Fruit fly (Drosophila melanogaster) whole organism, pupa: ENCODE results near the gene Pvf2.
A peak's percentile ranks its signal among the peaks of the same experiment; 100 is the strongest.

Experiments
- CG10348 ChIP-seq: fragments of 200-800 bp; sonication (Bioruptor generic); IDR thresholded peaks from 2 replicates; pipeline ENCODE4 v1.3.6; 2022; ENCODE audit warnings: missing biosample characterization, missing genetic modification characterization
- CG12605 ChIP-seq: fragments of 200-800 bp; sonication (Bioruptor generic); IDR thresholded peaks from 2 replicates; pipeline ENCODE4 v1.3.6; 2022; ENCODE audit warnings: missing biosample characterization, missing genetic modification characterization
- CG13204 ChIP-seq: fragments of 200-800 bp; sonication (Bioruptor generic); optimal IDR thresholded peaks from 2 replicates; lab custom pipeline; 2018; ENCODE audit warnings: missing biosample characterization, mild to moderate bottlenecking, missing genetic modification characterization, moderate library complexity
- CG14655 ChIP-seq: fragments of 200-800 bp; sonication (Bioruptor generic); optimal IDR thresholded peaks from 3 replicates; lab custom pipeline; 2017; ENCODE audit warnings: mild to moderate bottlenecking, missing biosample characterization, missing genetic modification reagents, missing genetic modification characterization
- CG15710 ChIP-seq: fragments of 200-800 bp; sonication (Bioruptor generic); optimal IDR thresholded peaks from 2 replicates; lab custom pipeline; 2018; ENCODE audit warnings: missing biosample characterization, mild to moderate bottlenecking, missing genetic modification characterization, moderate library complexity
- CG17806 ChIP-seq: fragments of 200-800 bp; sonication (Bioruptor generic); optimal IDR thresholded peaks from 2 replicates; lab custom pipeline; 2018; ENCODE audit warnings: missing biosample characterization, mild to moderate bottlenecking, missing genetic modification characterization, moderate library complexity
- CG32121 ChIP-seq: fragments of 200-800 bp; sonication (Bioruptor generic); IDR thresholded peaks from 2 replicates; pipeline ENCODE4 v1.3.6; 2022; ENCODE audit warnings: missing biosample characterization, missing genetic modification characterization
- CG34367 ChIP-seq: fragments of 200-800 bp; sonication (Bioruptor generic); optimal IDR thresholded peaks from 2 replicates; lab custom pipeline; 2018; ENCODE audit warnings: missing biosample characterization, mild to moderate bottlenecking, missing genetic modification characterization
- CG4496 ChIP-seq: fragments of 200-800 bp; sonication (Bioruptor generic); IDR thresholded peaks from 3 replicates; pipeline ENCODE4 v1.3.6; 2022; ENCODE audit warnings: missing biosample characterization, missing genetic modification characterization
- CG8159 ChIP-seq: fragments of 200-800 bp; sonication (Bioruptor generic); optimal IDR thresholded peaks from 3 replicates; lab custom pipeline; 2018; ENCODE audit warnings: missing biosample characterization, mild to moderate bottlenecking, missing genetic modification characterization, moderate library complexity
- CG8301 ChIP-seq: fragments of 200-800 bp; sonication (Bioruptor generic); optimal IDR thresholded peaks from 2 replicates; lab custom pipeline; 2018; ENCODE audit warnings: missing biosample characterization, mild to moderate bottlenecking, missing genetic modification characterization
- CG9948 ChIP-seq: fragments of 200-800 bp; sonication (Bioruptor generic); optimal IDR thresholded peaks from 2 replicates; lab custom pipeline; 2018; ENCODE audit warnings: missing biosample characterization, mild to moderate bottlenecking, missing genetic modification characterization, moderate library complexity
- D1 ChIP-seq: fragments of 200-800 bp; sonication (Bioruptor generic); optimal IDR thresholded peaks from 2 replicates; lab custom pipeline; 2018; ENCODE audit warnings: missing biosample characterization, mild to moderate bottlenecking, missing genetic modification characterization, moderate library complexity
- EcR ChIP-seq: fragments of 200-800 bp; sonication (Bioruptor generic); optimal IDR thresholded peaks from 3 replicates; lab custom pipeline; 2019; ENCODE audit warnings: missing biosample characterization, missing genetic modification characterization, mild to moderate bottlenecking, moderate library complexity, missing genetic modification reagents
- Ets98B ChIP-seq: fragments of 200-800 bp; sonication (Bioruptor generic); IDR thresholded peaks from 2 replicates; pipeline ENCODE4 v1.3.6; 2022; ENCODE audit warnings: missing biosample characterization, missing genetic modification characterization
- Pif1A ChIP-seq: fragments of 200-800 bp; sonication (Bioruptor generic); optimal IDR thresholded peaks from 3 replicates; lab custom pipeline; 2016; ENCODE audit warnings: missing biosample characterization, missing genetic modification characterization
- Pif1B ChIP-seq: fragments of 200-800 bp; sonication (Bioruptor generic); optimal IDR thresholded peaks from 3 replicates; lab custom pipeline; 2016; ENCODE audit warnings: missing biosample characterization, missing genetic modification characterization
- Snoo ChIP-seq: fragments of 200-800 bp; sonication (Bioruptor generic); optimal IDR thresholded peaks from 3 replicates; lab custom pipeline; 2017; ENCODE audit warnings: missing biosample characterization, mild to moderate bottlenecking, missing genetic modification characterization, inconsistent platforms
- fd96Ca ChIP-seq: fragments of 200-800 bp; sonication (Bioruptor generic); IDR thresholded peaks from 3 replicates; pipeline ENCODE4 v1.3.6; 2022; ENCODE audit warnings: missing biosample characterization, missing genetic modification characterization
- gl ChIP-seq: fragments of 200-800 bp; sonication (Bioruptor generic); optimal IDR thresholded peaks from 2 replicates; lab custom pipeline; 2018; ENCODE audit warnings: missing biosample characterization, mild to moderate bottlenecking, missing genetic modification characterization
- rn ChIP-seq: fragments of 200-800 bp; sonication (Bioruptor generic); IDR thresholded peaks from 2 replicates; pipeline ENCODE4 v1.3.6; 2022; ENCODE audit warnings: missing biosample characterization, missing genetic modification characterization

Pvf2 gene

DNA sequence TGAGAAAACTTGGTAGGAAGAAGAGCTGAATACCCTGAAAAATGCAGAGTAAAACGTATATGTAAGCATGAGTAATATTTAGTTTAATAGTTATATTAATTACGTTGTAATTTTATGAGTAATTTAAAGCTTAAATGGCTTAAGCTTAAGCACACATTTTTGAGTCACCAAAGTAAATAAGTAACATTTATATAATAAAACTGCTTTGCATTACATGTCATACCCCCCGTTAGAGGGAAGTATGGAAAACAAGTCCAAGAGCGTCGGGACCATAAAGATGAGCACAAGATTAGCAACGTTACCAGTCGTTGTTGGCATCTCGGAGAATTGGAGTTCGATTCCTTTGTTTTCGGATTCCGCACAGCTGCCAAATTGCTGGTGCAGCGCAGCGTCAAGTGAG is 9.9 kb upstream of the Pvf2 start:
- TF ChIP-seq CG14655 (GFP tag; lab: Kevin White, UChicago) (peak; percentile 8), CG12605 (GFP tag; lab: Robert Waterston, UW) (no peak), CG34367 (tag; lab: Kevin White, UChicago) (peak; percentile 24), CG15710 (tag; lab: Kevin White, UChicago) (peak; percentile 62), CG8301 (tag; lab: Kevin White, UChicago) (no peak), CG10348 (GFP tag; lab: Robert Waterston, UW) (no peak), Snoo (tag; lab: Kevin White, UChicago) (no peak), D1 (tag; lab: Kevin White, UChicago) (no peak), fd96Ca (GFP tag; lab: Robert Waterston, UW) (no peak), CG9948 (tag; lab: Kevin White, UChicago) (no peak), Pif1B (GFP tag; lab: Kevin White, UChicago) (no peak), gl (tag; lab: Kevin White, UChicago) (no peak)

dm6 chr2L:7090922-7091321 is 6.5 kb upstream of the Pvf2 start:
- TF ChIP-seq rn (GFP tag; lab: Robert Waterston, UW) (no peak), CG17806 (tag; lab: Kevin White, UChicago) (peak; percentile 19), Snoo (tag; lab: Kevin White, UChicago) (peak; percentile 31), Pif1B (GFP tag; lab: Kevin White, UChicago) (peak; percentile 21), fd96Ca (GFP tag; lab: Robert Waterston, UW) (no peak), EcR (no peak), CG14655 (GFP tag; lab: Kevin White, UChicago) (peak; percentile 32), CG32121 (GFP tag; lab: Robert Waterston, UW) (no peak), D1 (tag; lab: Kevin White, UChicago) (no peak), Pif1A (no peak), CG34367 (tag; lab: Kevin White, UChicago) (no peak), CG10348 (GFP tag; lab: Robert Waterston, UW) (no peak), CG4496 (no peak), CG15710 (tag; lab: Kevin White, UChicago) (no peak), Ets98B (GFP tag; lab: Robert Waterston, UW) (no peak), CG13204 (GFP tag; lab: Kevin White, UChicago) (no peak), CG12605 (GFP tag; lab: Robert Waterston, UW) (no peak), CG8301 (tag; lab: Kevin White, UChicago) (no peak), CG8159 (tag; lab: Kevin White, UChicago) (peak; percentile 43), gl (tag; lab: Kevin White, UChicago) (no peak), CG9948 (tag; lab: Kevin White, UChicago) (peak; percentile 31)
- TF ChIP-seq, all 21 proteins: peak for 6

DNA sequence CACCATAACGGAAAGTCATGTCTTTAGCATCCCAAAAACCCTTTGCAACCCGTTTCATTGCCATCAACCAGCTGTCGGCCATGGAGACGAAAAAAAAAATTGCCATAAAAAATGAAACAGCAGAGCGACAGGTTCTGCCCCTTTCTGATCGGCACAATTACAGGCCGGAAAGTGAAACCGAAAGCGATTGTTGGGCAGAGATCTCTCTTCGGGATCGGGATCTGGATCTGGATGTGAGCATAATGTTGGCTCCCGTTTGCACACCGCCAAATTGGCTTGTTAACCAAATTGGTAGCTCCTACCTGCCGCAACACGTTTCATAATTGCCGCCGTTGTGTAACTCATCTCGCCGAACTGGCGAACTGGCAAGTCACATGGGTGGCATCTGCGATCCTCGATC is 2.2 kb downstream of the Pvf2 start:
- TF ChIP-seq EcR (peak; percentile 71), gl (tag; lab: Kevin White, UChicago) (no peak), CG4496 (no peak), CG17806 (tag; lab: Kevin White, UChicago) (no peak), Snoo (tag; lab: Kevin White, UChicago) (no peak)

dm6 chr2L:7081307-7081706 is 3.1 kb downstream of the Pvf2 start:
- no peak for TF ChIP-seq CG12605 (GFP tag; lab: Robert Waterston, UW)
- TF ChIP-seq CG32121 (GFP tag; lab: Robert Waterston, UW): no peak
- no peak for TF ChIP-seq CG15710 (tag; lab: Kevin White, UChicago)
- TF ChIP-seq CG10348 (GFP tag; lab: Robert Waterston, UW): no peak
- TF ChIP-seq CG4496: 0 out of 3 replicates have a peak, but pooled peaks have one; percentile 29
- TF ChIP-seq CG17806 (tag; lab: Kevin White, UChicago): peak; percentile 8
- TF ChIP-seq EcR: no peak
- TF ChIP-seq Pif1B (GFP tag; lab: Kevin White, UChicago): no peak
- no peak for TF ChIP-seq gl (tag; lab: Kevin White, UChicago)
- TF ChIP-seq D1 (tag; lab: Kevin White, UChicago): no peak
- no peak for TF ChIP-seq CG13204 (GFP tag; lab: Kevin White, UChicago)
- TF ChIP-seq fd96Ca (GFP tag; lab: Robert Waterston, UW): peak; percentile 39; the same call in 2 of the 3 replicates
- TF ChIP-seq Ets98B (GFP tag; lab: Robert Waterston, UW): no peak
- TF ChIP-seq CG34367 (tag; lab: Kevin White, UChicago): no peak
- peak; percentile 16 for TF ChIP-seq CG14655 (GFP tag; lab: Kevin White, UChicago)
- TF ChIP-seq Pif1A: no peak
- TF ChIP-seq Snoo (tag; lab: Kevin White, UChicago): no peak
- TF ChIP-seq rn (GFP tag; lab: Robert Waterston, UW): no peak
- TF ChIP-seq CG8159 (tag; lab: Kevin White, UChicago): no peak
- TF ChIP-seq CG9948 (tag; lab: Kevin White, UChicago): no peak
- no peak for TF ChIP-seq CG8301 (tag; lab: Kevin White, UChicago)
- TF ChIP-seq, all 21 proteins: peak for 4

- TF ChIP-seq CG10348 (GFP tag; lab: Robert Waterston, UW): no peak
- TF ChIP-seq CG34367 (tag; lab: Kevin White, UChicago): no peak
- TF ChIP-seq CG15710 (tag; lab: Kevin White, UChicago): peak; percentile 36
- peak; percentile 3 for TF ChIP-seq CG14655 (GFP tag; lab: Kevin White, UChicago)
- peak; percentile 22 for TF ChIP-seq CG17806 (tag; lab: Kevin White, UChicago)
- TF ChIP-seq CG12605 (GFP tag; lab: Robert Waterston, UW): no peak
- no peak for TF ChIP-seq Pif1B (GFP tag; lab: Kevin White, UChicago)
- TF ChIP-seq CG8159 (tag; lab: Kevin White, UChicago): peak; percentile 45
- TF ChIP-seq D1 (tag; lab: Kevin White, UChicago): no peak
- no peak for TF ChIP-seq gl (tag; lab: Kevin White, UChicago)
- no peak for TF ChIP-seq EcR
- TF ChIP-seq CG9948 (tag; lab: Kevin White, UChicago): peak; percentile 13
- no peak for TF ChIP-seq CG8301 (tag; lab: Kevin White, UChicago)
Measured at dm6 chr2L:7076804-7077203, 7.6 kb downstream of the Pvf2 start.
